Fruit fly (Drosophila melanogaster) whole organism, prepupa: ENCODE measurements around the gene Sc2.
A peak's percentile ranks its signal among the peaks of the same experiment; 100 is the strongest.

Experiments
- Blimp-1 ChIP-seq: fragments of 200-800 bp; sonication (Bioruptor generic); optimal IDR thresholded peaks from 3 replicates; lab custom pipeline; 2017; ENCODE audit warnings: missing biosample characterization, missing genetic modification characterization, mild to moderate bottlenecking, moderate library complexity, missing genetic modification reagents
- CG10669 ChIP-seq: fragments of 200-800 bp; sonication (Bioruptor generic); optimal IDR thresholded peaks from 3 replicates; lab custom pipeline; 2018; ENCODE audit warnings: missing biosample characterization, mild to moderate bottlenecking, missing genetic modification characterization, moderate library complexity
- CG11294 ChIP-seq: fragments of 200-800 bp; sonication (Bioruptor generic); IDR thresholded peaks from 2 replicates; pipeline ENCODE4 v1.3.6; 2022; ENCODE audit warnings: missing biosample characterization, missing genetic modification characterization
- CG11762 ChIP-seq: fragments of 200-800 bp; sonication (Bioruptor generic); optimal IDR thresholded peaks from 3 replicates; lab custom pipeline; 2016; ENCODE audit warnings: missing biosample characterization, missing genetic modification characterization; ENCODE audit not compliant: insufficient read depth
- CG15336 ChIP-seq: fragments of 200-800 bp; sonication (Bioruptor generic); IDR thresholded peaks from 2 replicates; pipeline ENCODE4 v1.3.6; 2022; ENCODE audit warnings: missing biosample characterization, missing genetic modification characterization
- CG1621 ChIP-seq: fragments of 200-800 bp; sonication (Bioruptor generic); optimal IDR thresholded peaks from 3 replicates; lab custom pipeline; 2018; ENCODE audit warnings: missing biosample characterization, mild to moderate bottlenecking, missing genetic modification characterization
- CG16779 ChIP-seq: fragments of 200-800 bp; sonication (Bioruptor generic); optimal IDR thresholded peaks from 3 replicates; lab custom pipeline; 2017; ENCODE audit warnings: missing biosample characterization, mild to moderate bottlenecking, missing genetic modification characterization
- CG3032 ChIP-seq: fragments of 200-800 bp; optimal IDR thresholded peaks from 2 replicates; lab custom pipeline; 2019; ENCODE audit warnings: missing biosample characterization, mild to moderate bottlenecking, missing genetic modification characterization, moderate library complexity
- CG31627 ChIP-seq: fragments of 200-800 bp; sonication (Bioruptor generic); optimal IDR thresholded peaks from 3 replicates; lab custom pipeline; 2016; ENCODE audit warnings: missing biosample characterization, missing genetic modification characterization
- CG32006 ChIP-seq: fragments of 200-800 bp; sonication (Bioruptor generic); optimal IDR thresholded peaks from 3 replicates; lab custom pipeline; 2017; ENCODE audit warnings: missing biosample characterization, mild to moderate bottlenecking, missing genetic modification characterization
- CG34406 ChIP-seq: fragments of 200-800 bp; sonication (Bioruptor generic); optimal IDR thresholded peaks from 3 replicates; lab custom pipeline; 2016; ENCODE audit warnings: missing biosample characterization, missing genetic modification characterization
- CG3919 ChIP-seq: fragments of 200-800 bp; sonication (Bioruptor generic); optimal IDR thresholded peaks from 3 replicates; lab custom pipeline; 2016; ENCODE audit warnings: missing biosample characterization, missing genetic modification characterization
- CG4318 ChIP-seq: fragments of 200-800 bp; sonication (Bioruptor generic); optimal IDR thresholded peaks from 3 replicates; lab custom pipeline; 2017; ENCODE audit warnings: missing biosample characterization, mild to moderate bottlenecking, missing genetic modification characterization
- CG6276 ChIP-seq: fragments of 200-800 bp; sonication (Bioruptor generic); optimal IDR thresholded peaks from 2 replicates; lab custom pipeline; 2017; ENCODE audit warnings: missing biosample characterization, mild to moderate bottlenecking, missing genetic modification characterization
- CG6808 ChIP-seq: fragments of 200-800 bp; sonication (Bioruptor generic); optimal IDR thresholded peaks from 3 replicates; lab custom pipeline; 2017; ENCODE audit warnings: missing biosample characterization, missing genetic modification characterization, mild to moderate bottlenecking, moderate library complexity, missing genetic modification reagents
- CG6854 ChIP-seq: fragments of 200-800 bp; sonication (Bioruptor generic); optimal IDR thresholded peaks from 2 replicates; lab custom pipeline; 2017; ENCODE audit warnings: missing biosample characterization, mild to moderate bottlenecking, missing genetic modification characterization
- CG8119 ChIP-seq: fragments of 200-800 bp; sonication (Bioruptor generic); IDR thresholded peaks from 3 replicates; pipeline ENCODE4 v1.3.6; 2022; ENCODE audit warnings: missing biosample characterization, missing genetic modification characterization
- CG8319 ChIP-seq: fragments of 200-800 bp; sonication (Bioruptor generic); optimal IDR thresholded peaks from 3 replicates; lab custom pipeline; 2016; ENCODE audit warnings: missing biosample characterization, missing genetic modification characterization
- CG9139 ChIP-seq: fragments of 200-800 bp; sonication (Bioruptor generic); optimal IDR thresholded peaks from 3 replicates; lab custom pipeline; 2017; ENCODE audit warnings: missing biosample characterization, mild to moderate bottlenecking, missing genetic modification characterization
- Eip75B ChIP-seq: fragments of 200-800 bp; sonication (Bioruptor generic); optimal IDR thresholded peaks from 3 replicates; lab custom pipeline; 2016; ENCODE audit warnings: missing biosample characterization, missing genetic modification characterization
- Eip78C ChIP-seq: fragments of 200-800 bp; sonication (Bioruptor generic); peaks from one replicate; lab custom pipeline; 2016; ENCODE audit warnings: missing biosample characterization, missing genetic modification characterization
- Eip93F ChIP-seq: fragments of 200-800 bp; sonication (Bioruptor generic); optimal IDR thresholded peaks from 2 replicates; lab custom pipeline; 2016; ENCODE audit warnings: missing biosample characterization, mild to moderate bottlenecking, missing genetic modification characterization
- Ets96B ChIP-seq: fragments of 200-800 bp; optimal IDR thresholded peaks from 2 replicates; lab custom pipeline; 2019; ENCODE audit warnings: missing biosample characterization, mild to moderate bottlenecking, missing genetic modification characterization, moderate library complexity
- Gug ChIP-seq: fragments of 200-800 bp; sonication (Bioruptor generic); IDR thresholded peaks from 2 replicates; pipeline ENCODE4 v1.3.6; 2022; ENCODE audit warnings: missing biosample characterization, missing genetic modification characterization
- Hr39 ChIP-seq: fragments of 200-800 bp; sonication (Bioruptor generic); optimal IDR thresholded peaks from 2 replicates; lab custom pipeline; 2016; ENCODE audit warnings: missing biosample characterization, missing genetic modification characterization
- Hr4 ChIP-seq: fragments of 200-800 bp; sonication (Bioruptor generic); optimal IDR thresholded peaks from 3 replicates; lab custom pipeline; 2016; ENCODE audit warnings: missing biosample characterization, missing genetic modification characterization
- Lpt ChIP-seq: fragments of 200-800 bp; sonication (Bioruptor generic); optimal IDR thresholded peaks from 3 replicates; lab custom pipeline; 2016; ENCODE audit warnings: missing biosample characterization, missing genetic modification characterization
- Met ChIP-seq: fragments of 200-800 bp; sonication (Bioruptor generic); optimal IDR thresholded peaks from 3 replicates; lab custom pipeline; 2016; ENCODE audit warnings: missing biosample characterization, missing genetic modification characterization
- OdsH ChIP-seq: fragments of 200-800 bp; sonication (Bioruptor generic); optimal IDR thresholded peaks from 3 replicates; lab custom pipeline; 2016; ENCODE audit warnings: missing biosample characterization, missing genetic modification characterization
- Sox15 ChIP-seq: fragments of 200-800 bp; sonication (Bioruptor generic); optimal IDR thresholded peaks from 3 replicates; lab custom pipeline; 2016; ENCODE audit warnings: missing biosample characterization, missing genetic modification characterization
- achi ChIP-seq: fragments of 200-800 bp; sonication (Bioruptor generic); optimal IDR thresholded peaks from 3 replicates; lab custom pipeline; 2016; ENCODE audit warnings: missing biosample characterization, missing genetic modification characterization
- cyc ChIP-seq: fragments of 200-800 bp; sonication (Bioruptor generic); optimal IDR thresholded peaks from 3 replicates; lab custom pipeline; 2016; ENCODE audit warnings: missing biosample characterization, missing genetic modification characterization
- dac ChIP-seq: fragments of 200-800 bp; sonication (Bioruptor generic); optimal IDR thresholded peaks from 2 replicates; lab custom pipeline; 2017; ENCODE audit warnings: missing biosample characterization, mild to moderate bottlenecking, missing genetic modification characterization
- dsx ChIP-seq: fragments of 200-800 bp; optimal IDR thresholded peaks from 3 replicates; lab custom pipeline; 2019; ENCODE audit warnings: missing biosample characterization, mild to moderate bottlenecking, missing genetic modification characterization, moderate library complexity; ENCODE audit not compliant: poor library complexity, severe bottlenecking
- eg ChIP-seq: fragments of 200-800 bp; sonication (Bioruptor generic); IDR thresholded peaks from 3 replicates; pipeline ENCODE4 v1.3.6; 2022; ENCODE audit warnings: missing biosample characterization, missing genetic modification characterization
- esn ChIP-seq: fragments of 200-800 bp; sonication (Bioruptor generic); optimal IDR thresholded peaks from 2 replicates; lab custom pipeline; 2016; ENCODE audit warnings: missing biosample characterization, mild to moderate bottlenecking, missing genetic modification characterization, moderate library complexity
- fkh ChIP-seq: fragments of 200-800 bp; sonication (Bioruptor generic); optimal IDR thresholded peaks from 3 replicates; lab custom pipeline; 2017; ENCODE audit warnings: missing biosample characterization, mild to moderate bottlenecking, missing genetic modification characterization, moderate library complexity
- net ChIP-seq: fragments of 200-800 bp; sonication (Bioruptor generic); optimal IDR thresholded peaks from 3 replicates; lab custom pipeline; 2016; ENCODE audit warnings: missing biosample characterization, missing genetic modification characterization
- pdm3 ChIP-seq: fragments of 200-800 bp; sonication (Bioruptor generic); optimal IDR thresholded peaks from 3 replicates; lab custom pipeline; 2016; ENCODE audit warnings: missing biosample characterization, missing genetic modification characterization
- salr ChIP-seq, 2 experiments: fragments of 200-800 bp; sonication (Bioruptor generic); optimal IDR thresholded peaks; 3 replicates each; lab custom pipeline; 2016 to 2018; ENCODE audit warnings: missing biosample characterization in 2 of 2, missing genetic modification characterization in 2 of 2, mild to moderate bottlenecking in 1 of 2
- spab ChIP-seq: fragments of 200-800 bp; sonication (Bioruptor generic); optimal IDR thresholded peaks from 2 replicates; lab custom pipeline; 2017; ENCODE audit warnings: missing biosample characterization, mild to moderate bottlenecking, missing genetic modification characterization, missing genetic modification reagents
- svp ChIP-seq: fragments of 200-800 bp; sonication (Bioruptor generic); peaks from one replicate; lab custom pipeline; 2016; ENCODE audit warnings: missing biosample characterization, missing genetic modification characterization

Sc2 gene

dm6 chr3L:3934110-3934509, 30.8 kb downstream of the Sc2 start:
- TF ChIP-seq Hr4 (GFP tag; lab: Kevin White, UChicago), result peak; percentile 1
- no peak for TF ChIP-seq CG3032 (tag; lab: Kevin White, UChicago)
- peak; percentile 44 for TF ChIP-seq CG32006 (GFP tag; lab: Kevin White, UChicago)
- 0 out of 3 replicates have a peak, but pooled peaks have one; percentile 20 for TF ChIP-seq eg (GFP tag; lab: Robert Waterston, UW)
- TF ChIP-seq CG11762 (GFP tag; lab: Kevin White, UChicago), result no peak

- TF ChIP-seq CG4318 (GFP tag; lab: Kevin White, UChicago) (peak; percentile 12), CG8119 (GFP tag; lab: Robert Waterston, UW) (peak; percentile 50), Met (peak; percentile 19), CG15336 (GFP tag; lab: Robert Waterston, UW) (peak; percentile 62), esn (peak; percentile 27), Hr39 (peak; percentile 15), Hr4 (GFP tag; lab: Kevin White, UChicago) (peak; percentile 66), achi (peak; percentile 35), CG6808 (GFP tag; lab: Kevin White, UChicago) (no peak), CG6276 (GFP tag; lab: Kevin White, UChicago) (peak; percentile 51), Eip78C (GFP tag; lab: Kevin White, UChicago) (peak; percentile 76), CG31627 (GFP tag; lab: Kevin White, UChicago) (peak; percentile 12), CG3032 (tag; lab: Kevin White, UChicago) (no peak), Gug (GFP tag; lab: Robert Waterston, UW) (peak; percentile 44; the same call in 1 of the 2 replicates), Eip93F (GFP tag; lab: Kevin White, UChicago) (no peak), svp (GFP tag; lab: Kevin White, UChicago) (peak; percentile 62), net (GFP tag; lab: Kevin White, UChicago) (peak; percentile 36), CG34406 (GFP tag; lab: Kevin White, UChicago) (peak; percentile 1), cyc (GFP tag; lab: Kevin White, UChicago) (peak; percentile 4), Ets96B (tag; lab: Kevin White, UChicago) (no peak), pdm3 (GFP tag; lab: Kevin White, UChicago) (peak; percentile 20), CG10669 (GFP tag; lab: Kevin White, UChicago) (no peak), eg (GFP tag; lab: Robert Waterston, UW) (0 out of 3 replicates have a peak, but pooled peaks have one; percentile 34), CG3919 (GFP tag; lab: Kevin White, UChicago) (peak; percentile 37), CG1621 (no peak), spab (no peak), CG32006 (GFP tag; lab: Kevin White, UChicago) (peak; percentile 69), salr (GFP tag; optimal IDR thresholded peaks at IDR 0.05; lab: Kevin White, UChicago) (peak in 1 of 2 experiments; percentile 45), OdsH (peak; percentile 54)
Measured at dm6 chr3L:3935567-3936207, 32.4 kb downstream of the Sc2 start, which contains the start of gene Eip63F-1. Gene Eip63F-1, minus strand, starts transcription at chr3L:3935617.

- no peak for TF ChIP-seq cyc (GFP tag; lab: Kevin White, UChicago)
- no peak for TF ChIP-seq Met
- TF ChIP-seq CG15336 (GFP tag; lab: Robert Waterston, UW), result no peak
- TF ChIP-seq CG11294 (GFP tag; lab: Robert Waterston, UW), result no peak
- no peak for TF ChIP-seq CG16779 (tag; lab: Kevin White, UChicago)
- peak; percentile 34 for TF ChIP-seq svp (GFP tag; lab: Kevin White, UChicago)
- no peak for TF ChIP-seq CG6854 (GFP tag; lab: Kevin White, UChicago)
- no peak for TF ChIP-seq achi
- TF ChIP-seq Lpt (GFP tag; lab: Kevin White, UChicago), result no peak
- no peak for TF ChIP-seq OdsH
- no peak for TF ChIP-seq net (GFP tag; lab: Kevin White, UChicago)
- no peak for TF ChIP-seq Blimp-1
- TF ChIP-seq Gug (GFP tag; lab: Robert Waterston, UW), result no peak
- TF ChIP-seq fkh, result peak; percentile 82
- TF ChIP-seq Eip75B, result no peak
- no peak for TF ChIP-seq dsx (GFP tag; lab: Kevin White, UChicago)
- TF ChIP-seq Sox15 (GFP tag; lab: Kevin White, UChicago), result no peak
- no peak for TF ChIP-seq CG3919 (GFP tag; lab: Kevin White, UChicago)
- TF ChIP-seq dac (GFP tag; lab: Kevin White, UChicago), result no peak
- TF ChIP-seq Eip78C (GFP tag; lab: Kevin White, UChicago), result peak; percentile 36
- no peak for TF ChIP-seq CG8119 (GFP tag; lab: Robert Waterston, UW)
- TF ChIP-seq CG9139 (GFP tag; lab: Kevin White, UChicago), result no peak
- no peak for TF ChIP-seq CG8319
- TF ChIP-seq CG4318 (GFP tag; lab: Kevin White, UChicago), result no peak
Measured at dm6 chr3L:3937806-3938205, 34.5 kb downstream of the Sc2 start, which contains the start of gene CG10866. Gene CG10866, minus strand, starts transcription at chr3L:3937992.
